Worm (Caenorhabditis elegans) whole organism, L2 larva: ENCODE measurements around the gene nas-4.

ENCODE experiments used
- egl-27 ChIP-seq: sonication (generic microtip); optimal IDR thresholded peaks from 3 replicates; lab custom pipeline; 2017; ENCODE audit warnings: missing biosample characterization, missing genetic modification reagents, missing genetic modification characterization
- lin-11 ChIP-seq: fragments of 150-350 bp; sonication (generic microtip); optimal IDR thresholded peaks from 2 replicates; lab custom pipeline; 2014; ENCODE audit warnings: missing biosample characterization, missing genetic modification characterization, inconsistent platforms, mixed read lengths
- mab-5 ChIP-seq: fragments of 150-350 bp; optimal IDR thresholded peaks from 2 replicates; lab custom pipeline; 2014; ENCODE audit warnings: missing biosample characterization, missing genetic modification characterization
- nhr-10 ChIP-seq: sonication (generic microtip); optimal IDR thresholded peaks from 2 replicates; lab custom pipeline; 2017; ENCODE audit warnings: missing biosample characterization, missing genetic modification characterization
- nhr-25 ChIP-seq: fragments of 150-350 bp; sonication (generic microtip); optimal IDR thresholded peaks from 3 replicates; lab custom pipeline; 2014; ENCODE audit warnings: missing biosample characterization, missing genetic modification characterization
- unc-62 ChIP-seq: fragments of 150-350 bp; optimal IDR thresholded peaks from 2 replicates; lab custom pipeline; 2014; ENCODE audit warnings: missing biosample characterization, missing genetic modification reagents, missing genetic modification characterization

- TF ChIP-seq nhr-10 (tag; lab: Kevin White, UChicago) (no peak), unc-62 (GFP tag; lab: Kevin White, UChicago) (no peak), nhr-25 (tag; lab: Kevin White, UChicago) (no peak), egl-27 (tag; lab: Kevin White, UChicago) (no peak), lin-11 (tag; lab: Kevin White, UChicago) (no peak), mab-5 (tag; lab: Kevin White, UChicago) (no peak)
Measured at ce11 chrIII:6430834-6431233, 15.4 kb upstream of the nas-4 start, which contains the start of gene popl-1.
